Worm (Caenorhabditis elegans) whole organism, midembryonic: ENCODE measurements around the gene str-92.

Experiments used
- T22C8.4 ChIP-seq: fragments of 200-800 bp; sonication (Bioruptor generic); IDR thresholded peaks from 2 replicates; pipeline ENCODE4 v1.3.6; 2022; ENCODE audit warnings: missing genetic modification characterization, missing compliant biosample characterization
- cog-1 ChIP-seq: sonication (generic microtip); optimal IDR thresholded peaks from 2 replicates; lab custom pipeline; 2016; ENCODE audit warnings: missing genetic modification characterization, missing compliant biosample characterization
- flt-1 ChIP-seq: fragments of 200-800 bp; sonication (Bioruptor generic); IDR thresholded peaks from 2 replicates; pipeline ENCODE4 v1.3.6; 2022; ENCODE audit warnings: missing genetic modification characterization, missing compliant biosample characterization
- med-1 ChIP-seq: sonication (generic microtip); optimal IDR thresholded peaks from 2 replicates; lab custom pipeline; 2017; ENCODE audit warnings: missing genetic modification characterization, mild to moderate bottlenecking, missing compliant biosample characterization, antibody characterized with exemption, missing genetic modification reagents; ENCODE audit not compliant: insufficient read depth
- ztf-23 ChIP-seq: fragments of 200-800 bp; sonication (Bioruptor generic); IDR thresholded peaks from 2 replicates; pipeline ENCODE4 v1.3.6; 2022; ENCODE audit warnings: missing genetic modification reagents, missing genetic modification characterization, missing compliant biosample characterization
- ztf-29 ChIP-seq: fragments of 200-800 bp; sonication (Bioruptor generic); IDR thresholded peaks from 2 replicates; pipeline ENCODE4 v1.3.6; 2022; ENCODE audit warnings: missing genetic modification reagents, missing genetic modification characterization, missing compliant biosample characterization

DNA sequence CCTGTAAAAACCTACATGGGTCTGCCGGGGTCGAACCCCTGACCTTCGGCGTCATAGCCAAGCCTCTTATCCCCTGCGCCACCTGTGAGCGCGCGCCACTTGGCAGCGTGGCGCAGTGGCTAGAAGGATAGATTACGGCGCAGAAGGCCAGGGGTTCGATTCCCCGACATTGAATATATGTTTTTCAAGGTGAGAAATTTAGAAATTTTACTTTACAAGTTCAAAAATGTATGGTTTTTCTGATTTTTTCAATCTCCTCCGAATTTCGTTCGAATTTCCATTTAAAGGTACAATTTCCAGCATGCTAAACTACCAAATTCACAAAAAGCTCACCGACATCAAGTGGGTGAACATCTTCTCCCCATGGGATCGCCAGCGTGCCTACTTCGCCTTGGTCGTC is 16.4 kb downstream of the str-92 start, which contains the start of gene dgat-2:
- TF ChIP-seq cog-1 (no peak), ztf-29 (GFP tag; lab: Robert Waterston, UW) (no peak), T22C8.4 (GFP tag; lab: Robert Waterston, UW) (no peak), med-1 (GFP tag; lab: Kevin White, UChicago) (no peak), flt-1 (GFP tag; lab: Robert Waterston, UW) (no peak), ztf-23 (GFP tag; lab: Robert Waterston, UW) (no peak)
